Worm (Caenorhabditis elegans) whole organism, mixed stage, embryonic: ENCODE data around the gene pmp-2.

Source experiments
- M03D4.4 ChIP-seq: sonication (generic microtip); optimal IDR thresholded peaks from 2 replicates; lab custom pipeline; 2017; ENCODE audit warnings: mild to moderate bottlenecking, missing genetic modification characterization, missing compliant biosample characterization
- blmp-1 ChIP-seq: fragments of 150-350 bp; optimal IDR thresholded peaks from 2 replicates; lab custom pipeline; 2014; ENCODE audit warnings: missing biosample characterization, missing genetic modification characterization
- ceh-39 ChIP-seq: fragments of 150-350 bp; optimal IDR thresholded peaks from 2 replicates; lab custom pipeline; 2014; ENCODE audit warnings: missing biosample characterization, missing genetic modification characterization
- ceh-83 ChIP-seq: fragments of 200-800 bp; sonication (Bioruptor generic); optimal IDR thresholded peaks from 2 replicates; lab custom pipeline; 2018; ENCODE audit warnings: mild to moderate bottlenecking, missing genetic modification characterization, missing compliant biosample characterization
- ces-1 ChIP-seq: fragments of 150-350 bp; optimal IDR thresholded peaks from 2 replicates; lab custom pipeline; 2014; ENCODE audit warnings: missing biosample characterization, missing genetic modification reagents, missing genetic modification characterization
- drap-1 ChIP-seq: fragments of 200-800 bp; sonication (Bioruptor generic); optimal IDR thresholded peaks from 3 replicates; lab custom pipeline; 2018; ENCODE audit warnings: mild to moderate bottlenecking, missing genetic modification characterization, missing compliant biosample characterization
- elt-1 ChIP-seq: sonication (generic microtip); optimal IDR thresholded peaks from 2 replicates; lab custom pipeline; 2017; ENCODE audit warnings: missing genetic modification characterization, mild to moderate bottlenecking, missing compliant biosample characterization, antibody characterized with exemption, moderate library complexity, borderline replicate concordance; ENCODE audit not compliant: insufficient read depth
- elt-3 ChIP-seq: fragments of 150-350 bp; optimal IDR thresholded peaks from 2 replicates; lab custom pipeline; 2014; ENCODE audit warnings: missing biosample characterization, missing genetic modification characterization
- flh-1 ChIP-seq: fragments of 200-800 bp; sonication (Bioruptor generic); optimal IDR thresholded peaks from 2 replicates; lab custom pipeline; 2018; ENCODE audit warnings: mild to moderate bottlenecking, missing genetic modification characterization, moderate library complexity, missing compliant biosample characterization
- ham-2 ChIP-seq: fragments of 200-800 bp; sonication (Bioruptor generic); optimal IDR thresholded peaks from 2 replicates; lab custom pipeline; 2018; ENCODE audit warnings: mild to moderate bottlenecking, missing genetic modification characterization, missing compliant biosample characterization
- hlh-1 ChIP-seq: fragments of 150-350 bp; optimal IDR thresholded peaks from 2 replicates; lab custom pipeline; 2014; ENCODE audit warnings: missing biosample characterization, missing genetic modification reagents, missing genetic modification characterization
- lin-13 ChIP-seq: fragments of 150-350 bp; optimal IDR thresholded peaks from 2 replicates; lab custom pipeline; 2014; ENCODE audit warnings: missing biosample characterization, missing genetic modification characterization
- lin-32 ChIP-seq: fragments of 200-800 bp; sonication (Bioruptor generic); optimal IDR thresholded peaks from 2 replicates; lab custom pipeline; 2018; ENCODE audit warnings: mild to moderate bottlenecking, missing genetic modification characterization, missing compliant biosample characterization
- lsy-2 ChIP-seq: fragments of 150-350 bp; optimal IDR thresholded peaks from 2 replicates; lab custom pipeline; 2014; ENCODE audit warnings: missing biosample characterization, missing genetic modification characterization
- mab-5 ChIP-seq: fragments of 150-350 bp; optimal IDR thresholded peaks from 2 replicates; lab custom pipeline; 2014; ENCODE audit warnings: missing biosample characterization, missing genetic modification characterization
- mep-1 ChIP-seq: fragments of 150-350 bp; optimal IDR thresholded peaks from 2 replicates; lab custom pipeline; 2017; ENCODE audit warnings: missing biosample characterization, missing genetic modification reagents, missing genetic modification characterization, inconsistent platforms
- mls-2 ChIP-seq: sonication (generic microtip); optimal IDR thresholded peaks from 2 replicates; lab custom pipeline; 2016; ENCODE audit warnings: mild to moderate bottlenecking, missing genetic modification characterization, moderate library complexity, missing compliant biosample characterization
- nhr-12 ChIP-seq: fragments of 150-350 bp; optimal IDR thresholded peaks from 2 replicates; lab custom pipeline; 2014; ENCODE audit warnings: missing biosample characterization, missing genetic modification characterization
- nhr-2 ChIP-seq: fragments of 150-350 bp; optimal IDR thresholded peaks from 2 replicates; lab custom pipeline; 2014; ENCODE audit warnings: missing biosample characterization, missing genetic modification characterization
- nhr-237 ChIP-seq: fragments of 150-350 bp; optimal IDR thresholded peaks from 2 replicates; lab custom pipeline; 2014; ENCODE audit warnings: missing biosample characterization, missing genetic modification characterization
- sem-2 ChIP-seq: fragments of 200-800 bp; sonication (Bioruptor generic); optimal IDR thresholded peaks from 2 replicates; lab custom pipeline; 2018; ENCODE audit warnings: mild to moderate bottlenecking, missing genetic modification characterization, missing compliant biosample characterization
- snpc-4 ChIP-seq: fragments of 150-350 bp; optimal IDR thresholded peaks from 2 replicates; lab custom pipeline; 2014; ENCODE audit warnings: missing biosample characterization, missing genetic modification characterization
- unc-39 ChIP-seq: fragments of 150-350 bp; optimal IDR thresholded peaks from 2 replicates; lab custom pipeline; 2014; ENCODE audit warnings: missing biosample characterization, missing genetic modification characterization
- unc-62 ChIP-seq: fragments of 150-350 bp; optimal IDR thresholded peaks from 2 replicates; lab custom pipeline; 2014; ENCODE audit warnings: missing biosample characterization, missing genetic modification reagents, missing genetic modification characterization
- zip-8 ChIP-seq: fragments of 150-350 bp; optimal IDR thresholded peaks from 2 replicates; lab custom pipeline; 2014; ENCODE audit warnings: missing biosample characterization, missing genetic modification characterization
- ztf-11 ChIP-seq: fragments of 150-350 bp; optimal IDR thresholded peaks from 2 replicates; lab custom pipeline; 2014; ENCODE audit warnings: missing biosample characterization, missing genetic modification characterization

Gene pmp-2

ce11 chrII:6849308-6849707 is 38.3 kb downstream of the pmp-2 start:
- TF ChIP-seq snpc-4 (tag; lab: Kevin White, UChicago) (no peak), zip-8 (tag; lab: Kevin White, UChicago) (no peak), nhr-12 (tag; lab: Kevin White, UChicago) (no peak), lsy-2 (tag; lab: Kevin White, UChicago) (no peak), ceh-39 (tag; lab: Kevin White, UChicago) (no peak), hlh-1 (tag; lab: Kevin White, UChicago) (peak; percentile 59), ceh-83 (no peak), elt-3 (tag; lab: Kevin White, UChicago) (no peak)

- TF ChIP-seq ztf-11 (tag; lab: Kevin White, UChicago) (no peak), mls-2 (tag; lab: Kevin White, UChicago) (no peak), snpc-4 (tag; lab: Kevin White, UChicago) (no peak), lsy-2 (tag; lab: Kevin White, UChicago) (peak; percentile 3), nhr-2 (tag; lab: Kevin White, UChicago) (peak; percentile 11), nhr-12 (tag; lab: Kevin White, UChicago) (no peak), blmp-1 (tag; lab: Kevin White, UChicago) (peak; percentile 46), elt-1 (tag; lab: Kevin White, UChicago) (no peak), ces-1 (GFP tag; lab: Kevin White, UChicago) (peak; percentile 39), unc-62 (GFP tag; lab: Kevin White, UChicago) (peak; percentile 87), mab-5 (tag; lab: Kevin White, UChicago) (peak; percentile 12), M03D4.4 (tag; lab: Kevin White, UChicago) (no peak)
Measured at ce11 chrII:6847917-6848379, 39.7 kb downstream of the pmp-2 start, which contains the start of gene tbc-6. Gene tbc-6 (plus strand): TSS chrII:6848124.

- TF ChIP-seq ceh-83 (peak; percentile 33), ces-1 (GFP tag; lab: Kevin White, UChicago) (no peak), lin-32 (GFP tag; lab: Kevin White, UChicago) (peak; percentile 13)
Measured at ce11 chrII:6846723-6847122, 40.9 kb downstream of the pmp-2 start.

ce11 chrII:6845006-6845459 is 42.6 kb downstream of the pmp-2 start:
- no peak for TF ChIP-seq ham-2 (GFP tag; lab: Kevin White, UChicago)

- TF ChIP-seq mls-2 (tag; lab: Kevin White, UChicago) (no peak), mep-1 (tag; lab: Kevin White, UChicago) (no peak), nhr-2 (tag; lab: Kevin White, UChicago) (peak; percentile 34), zip-8 (tag; lab: Kevin White, UChicago) (peak; percentile 89), ceh-39 (tag; lab: Kevin White, UChicago) (peak; percentile 17), drap-1 (no peak), lin-13 (no peak), ceh-83 (no peak), ces-1 (GFP tag; lab: Kevin White, UChicago) (peak; percentile 97), unc-62 (GFP tag; lab: Kevin White, UChicago) (no peak), ztf-11 (tag; lab: Kevin White, UChicago) (peak; percentile 31), nhr-237 (tag; lab: Kevin White, UChicago) (peak; percentile 21), elt-3 (tag; lab: Kevin White, UChicago) (no peak), flh-1 (no peak), sem-2 (GFP tag; lab: Kevin White, UChicago) (peak; percentile 24), blmp-1 (tag; lab: Kevin White, UChicago) (no peak), unc-39 (tag; lab: Kevin White, UChicago) (no peak), nhr-12 (tag; lab: Kevin White, UChicago) (peak; percentile 2), snpc-4 (tag; lab: Kevin White, UChicago) (no peak)
Measured at ce11 chrII:6844227-6845005, 43.2 kb downstream of the pmp-2 start.

ce11 chrII:6843680-6844079 is 43.9 kb downstream of the pmp-2 start:
- TF ChIP-seq drap-1 (peak; percentile 8), unc-62 (GFP tag; lab: Kevin White, UChicago) (no peak)
